Worm (Caenorhabditis elegans) whole organism, mixed stage, embryonic: ENCODE data around the gene F11A5.13.

Experiments
- lin-13 ChIP-seq: fragments of 150-350 bp; optimal IDR thresholded peaks from 2 replicates; lab custom pipeline; 2014; ENCODE audit warnings: missing biosample characterization, missing genetic modification characterization
- ztf-11 ChIP-seq: fragments of 150-350 bp; optimal IDR thresholded peaks from 2 replicates; lab custom pipeline; 2014; ENCODE audit warnings: missing biosample characterization, missing genetic modification characterization

ce11 chrV:16269556-16269955, 43.1 kb upstream of the F11A5.13 start, which contains the start of the genes fbxa-2 and T13F3.8:
- TF ChIP-seq lin-13 (no peak), ztf-11 (tag; lab: Kevin White, UChicago) (no peak)
